In the genomic region with DNA sequence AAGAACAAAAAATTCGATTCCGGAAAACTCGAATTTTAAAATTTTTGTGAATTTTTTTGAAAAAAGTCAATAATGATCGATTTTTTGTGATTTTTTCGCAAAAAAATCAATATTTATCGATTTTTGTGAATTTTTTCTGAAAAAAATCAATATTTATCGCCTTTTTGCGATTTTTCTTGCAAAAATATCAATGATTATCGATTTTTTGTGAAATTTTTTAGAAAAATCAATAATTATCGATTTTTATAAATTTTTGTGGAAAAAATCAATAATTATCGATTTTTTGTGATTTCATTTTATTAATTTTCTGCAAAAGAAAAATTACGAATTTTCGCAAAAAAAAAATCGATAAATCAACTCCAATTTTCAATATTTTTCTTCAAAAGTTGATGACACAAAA, we compare ENCODE assay signal across 4 worm cellular contexts.
TF ChIP-seq lines count a peak whose summit lies in the region.

No protein-coding gene starts in this region.

TF ChIP-seq in whole organism, L3 larva, 47 proteins besides CTCF, POLR2A, EP300 and RAD21:
- TF ChIP-seq ceh-28 (tag; optimal IDR thresholded peaks at IDR 0.05; lab: Kevin White, UChicago) (peak; percentile 97), nhr-28 (tag; optimal IDR thresholded peaks at IDR 0.05; lab: Kevin White, UChicago) (no peak)

TF ChIP-seq in whole organism, L4 larva, 104 proteins besides CTCF, POLR2A, EP300 and RAD21:
- TF ChIP-seq nhr-111 (GFP tag; optimal IDR thresholded peaks at IDR 0.05; lab: Kevin White, UChicago) (no peak), attf-4 (tag; optimal IDR thresholded peaks at IDR 0.05; lab: Kevin White, UChicago) (no peak), F44E2.7 (GFP tag; IDR thresholded peaks at IDR 0.05; lab: Robert Waterston, UW) (0 out of 2 replicates have a peak, but pooled peaks have one; percentile 5), ceh-28 (tag; optimal IDR thresholded peaks at IDR 0.05; lab: Kevin White, UChicago) (peak; percentile 94)

TF ChIP-seq in whole organism, late embryonic, 69 proteins besides CTCF, POLR2A, EP300 and RAD21:
- TF ChIP-seq npax-4 (tag; optimal IDR thresholded peaks at IDR 0.05; lab: Kevin White, UChicago) (no peak), hlh-8 (tag; optimal IDR thresholded peaks at IDR 0.05; lab: Kevin White, UChicago) (no peak), ceh-48 (tag; optimal IDR thresholded peaks at IDR 0.05; lab: Kevin White, UChicago) (peak; percentile 88)

TF ChIP-seq in whole organism, midembryonic, 9 proteins besides CTCF, POLR2A, EP300 and RAD21:
- TF ChIP-seq ref-1 (GFP tag; conservative IDR thresholded peaks at IDR 0.05; lab: Robert Waterston, UW): no peak
- TF ChIP-seq T22C8.4 (GFP tag; IDR thresholded peaks at IDR 0.05; lab: Robert Waterston, UW): peak; percentile 93
- TF ChIP-seq tab-1 (GFP tag; IDR thresholded peaks at IDR 0.05; lab: Robert Waterston, UW): no peak
- TF ChIP-seq klf-2 (GFP tag; conservative IDR thresholded peaks at IDR 0.05; lab: Robert Waterston, UW): no peak
